Fruit fly (Drosophila melanogaster): ENCODE measurements around the gene CG13895.

DNA sequence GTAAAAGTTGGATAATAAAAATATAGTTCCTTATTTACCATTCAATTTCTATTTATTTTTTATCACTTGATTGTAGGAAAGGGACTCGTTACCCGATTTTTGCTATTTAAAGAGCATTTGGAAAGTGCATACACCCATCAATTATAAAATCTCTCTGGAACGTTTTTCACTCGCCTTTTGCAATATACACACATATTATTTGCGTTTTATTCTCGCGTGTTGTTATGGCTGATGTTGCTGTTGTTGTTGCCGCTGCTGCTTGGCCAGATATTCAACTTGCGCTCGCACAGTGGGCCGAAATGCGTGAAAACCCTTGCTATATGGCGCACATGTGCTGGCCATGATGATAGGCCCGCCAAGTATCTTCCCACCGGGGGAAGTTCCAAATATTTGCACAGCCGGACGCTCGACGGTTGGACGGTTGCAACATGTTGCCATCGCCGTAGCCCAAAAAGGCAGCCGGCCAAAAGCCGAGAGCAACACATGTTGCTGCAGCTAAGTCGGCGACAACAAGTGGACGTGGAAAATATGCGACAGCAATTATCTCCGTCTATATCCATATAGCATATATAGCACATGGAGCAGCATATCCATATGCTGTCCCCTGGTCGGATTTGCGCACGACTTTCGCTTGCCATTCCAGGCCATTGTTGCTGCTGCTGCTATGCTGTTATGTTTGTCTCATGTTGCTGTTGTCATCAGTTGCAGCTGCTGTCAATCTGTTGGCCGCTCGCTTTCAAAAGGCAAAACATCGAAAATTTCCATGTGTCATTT is 31.5 kb upstream of the CG13895 start:
- peak; percentile 11 for TF ChIP-seq Atf-2 (GFP tag; optimal IDR thresholded peaks at IDR 0.05)
- no peak for TF ChIP-seq CG18764 (GFP tag; optimal IDR thresholded peaks at IDR 0.05)
- no peak for TF ChIP-seq Mes4 (GFP tag; optimal IDR thresholded peaks at IDR 0.05)
- TF ChIP-seq Side (GFP tag; optimal IDR thresholded peaks at IDR 0.05), result no peak
- TF ChIP-seq CG17361 (GFP tag; IDR thresholded peaks at IDR 0.05), result no peak
- no peak for TF ChIP-seq CHES-1-like (GFP tag; optimal IDR thresholded peaks at IDR 0.05)
- no peak for TF ChIP-seq tup (GFP tag; optimal IDR thresholded peaks at IDR 0.05)
- TF ChIP-seq Doc3 (GFP tag; IDR thresholded peaks at IDR 0.05; ENCODE audit: partially characterized antibody), result no peak
- TF ChIP-seq CG17186 (GFP tag; optimal IDR thresholded peaks at IDR 0.05), result no peak
- no peak for TF ChIP-seq CG31441 (GFP tag; IDR thresholded peaks at IDR 0.05)
- no peak for TF ChIP-seq salm (tag; optimal IDR thresholded peaks at IDR 0.05)
- no peak for TF ChIP-seq dmrt11E (tag; optimal IDR thresholded peaks at IDR 0.05)
- no peak for TF ChIP-seq CG13775 (GFP tag; optimal IDR thresholded peaks at IDR 0.05)

All from whole organism, embryonic.